Worm (Caenorhabditis elegans) whole organism, young adult: Measurements from ENCODE around the gene vha-14.

Experiments
- B0261.1 ChIP-seq: sonication (generic microtip); optimal IDR thresholded peaks from 2 replicates; lab custom pipeline; 2016; ENCODE audit warnings: mild to moderate bottlenecking, missing genetic modification characterization, moderate library complexity, missing compliant biosample characterization
- B0336.3 ChIP-seq: fragments of 200-800 bp; sonication (Bioruptor generic); IDR thresholded peaks from 2 replicates; pipeline ENCODE4 v1.3.6; 2022; ENCODE audit warnings: missing genetic modification characterization, missing compliant biosample characterization
- F39B2.1 ChIP-seq: fragments of 200-800 bp; sonication (Bioruptor generic); IDR thresholded peaks from 2 replicates; pipeline ENCODE4 v1.3.6; 2022; ENCODE audit warnings: missing genetic modification reagents, missing genetic modification characterization, missing compliant biosample characterization
- F57A8.1 ChIP-seq: fragments of 200-800 bp; sonication (Bioruptor generic); optimal IDR thresholded peaks from 2 replicates; lab custom pipeline; 2018; ENCODE audit warnings: mild to moderate bottlenecking, missing genetic modification characterization, moderate library complexity, missing compliant biosample characterization
- F57C9.4 ChIP-seq: sonication (generic microtip); optimal IDR thresholded peaks from 2 replicates; lab custom pipeline; 2017; ENCODE audit warnings: mild to moderate bottlenecking, missing genetic modification characterization, missing compliant biosample characterization
- K11D2.4 ChIP-seq: fragments of 200-800 bp; sonication (Bioruptor generic); IDR thresholded peaks from 2 replicates; pipeline ENCODE4 v1.3.6; 2022; ENCODE audit warnings: missing genetic modification reagents, missing genetic modification characterization, missing compliant biosample characterization
- T07F8.4 ChIP-seq: sonication (generic microtip); optimal IDR thresholded peaks from 2 replicates; lab custom pipeline; 2016; ENCODE audit warnings: mild to moderate bottlenecking, missing genetic modification characterization, moderate library complexity, missing compliant biosample characterization
- Y67H2A.10 ChIP-seq: fragments of 200-800 bp; sonication (Bioruptor generic); conservative IDR thresholded peaks from 2 replicates; pipeline ENCODE4 v1.3.6; 2022; ENCODE audit warnings: missing genetic modification reagents, missing genetic modification characterization, missing compliant biosample characterization
- Y79H2A.3 ChIP-seq: fragments of 200-800 bp; sonication (Bioruptor generic); conservative IDR thresholded peaks from 2 replicates; pipeline ENCODE4 v1.3.6; 2022; ENCODE audit warnings: missing genetic modification reagents, missing genetic modification characterization, missing compliant biosample characterization
- akir-1 ChIP-seq: fragments of 200-800 bp; sonication (Bioruptor generic); optimal IDR thresholded peaks from 2 replicates; lab custom pipeline; 2018; ENCODE audit warnings: mild to moderate bottlenecking, missing genetic modification characterization, moderate library complexity, missing compliant biosample characterization
- attf-3 ChIP-seq: fragments of 200-800 bp; sonication (Bioruptor generic); conservative IDR thresholded peaks from 2 replicates; pipeline ENCODE4 v1.3.6; 2022; ENCODE audit warnings: missing genetic modification reagents, missing genetic modification characterization, missing compliant biosample characterization
- attf-5 ChIP-seq: fragments of 200-800 bp; sonication (Bioruptor generic); optimal IDR thresholded peaks from 2 replicates; lab custom pipeline; 2018; ENCODE audit warnings: mild to moderate bottlenecking, missing genetic modification characterization, missing compliant biosample characterization
- bed-1 ChIP-seq: fragments of 200-800 bp; sonication (Bioruptor generic); IDR thresholded peaks from 2 replicates; pipeline ENCODE4 v1.3.6; 2022; ENCODE audit warnings: missing genetic modification reagents, missing genetic modification characterization, missing compliant biosample characterization
- cebp-2 ChIP-seq: fragments of 200-800 bp; sonication (Bioruptor generic); IDR thresholded peaks from 2 replicates; pipeline ENCODE4 v1.3.6; 2022; ENCODE audit warnings: missing genetic modification characterization, missing compliant biosample characterization
- ceh-40 ChIP-seq: fragments of 200-800 bp; sonication (Bioruptor generic); IDR thresholded peaks from 2 replicates; pipeline ENCODE4 v1.3.6; 2022; ENCODE audit warnings: missing genetic modification characterization, missing compliant biosample characterization
- ceh-58 ChIP-seq: fragments of 200-800 bp; sonication (Bioruptor generic); IDR thresholded peaks from 2 replicates; pipeline ENCODE4 v1.3.6; 2022; ENCODE audit warnings: missing genetic modification characterization, missing compliant biosample characterization
- ceh-79 ChIP-seq: sonication (generic microtip); optimal IDR thresholded peaks from 2 replicates; lab custom pipeline; 2017; ENCODE audit warnings: mild to moderate bottlenecking, missing genetic modification characterization, missing compliant biosample characterization
- chd-7 ChIP-seq: sonication (generic microtip); optimal IDR thresholded peaks from 2 replicates; lab custom pipeline; 2016; ENCODE audit warnings: mild to moderate bottlenecking, missing genetic modification characterization, moderate library complexity, missing compliant biosample characterization
- dox-1 ChIP-seq: fragments of 200-800 bp; sonication (Bioruptor generic); IDR thresholded peaks from 2 replicates; pipeline ENCODE4 v1.3.6; 2022; ENCODE audit warnings: missing genetic modification reagents, missing genetic modification characterization, missing compliant biosample characterization
- dpff-1 ChIP-seq: sonication (generic microtip); optimal IDR thresholded peaks from 2 replicates; lab custom pipeline; 2017; ENCODE audit warnings: mild to moderate bottlenecking, missing genetic modification characterization, missing compliant biosample characterization
- dpl-1 ChIP-seq: fragments of 150-350 bp; optimal IDR thresholded peaks from 2 replicates; lab custom pipeline; 2014; ENCODE audit warnings: missing biosample characterization, missing genetic modification reagents, missing genetic modification characterization
- ekl-4 ChIP-seq: fragments of 200-800 bp; sonication (Bioruptor generic); IDR thresholded peaks from 2 replicates; pipeline ENCODE4 v1.3.6; 2022; ENCODE audit warnings: missing genetic modification reagents, missing genetic modification characterization, missing compliant biosample characterization
- gei-17 ChIP-seq: fragments of 200-800 bp; sonication (Bioruptor generic); optimal IDR thresholded peaks from 2 replicates; lab custom pipeline; 2018; ENCODE audit warnings: mild to moderate bottlenecking, missing genetic modification characterization, missing compliant biosample characterization
- hlh-12 ChIP-seq: sonication (generic microtip); optimal IDR thresholded peaks from 2 replicates; lab custom pipeline; 2016; ENCODE audit warnings: missing genetic modification characterization, missing compliant biosample characterization
- hmg-1.2 ChIP-seq: fragments of 200-800 bp; sonication (Bioruptor generic); IDR thresholded peaks from 2 replicates; pipeline ENCODE4 v1.3.6; 2022; ENCODE audit warnings: missing genetic modification reagents, missing genetic modification characterization, missing compliant biosample characterization
- hrde-1 ChIP-seq: sonication (generic microtip); optimal IDR thresholded peaks from 2 replicates; lab custom pipeline; 2016; ENCODE audit warnings: missing genetic modification characterization, mild to moderate bottlenecking, missing compliant biosample characterization, moderate library complexity, missing genotype, missing genetic modification reagents, borderline replicate concordance
- lag-1 ChIP-seq: fragments of 200-800 bp; sonication (Bioruptor generic); IDR thresholded peaks from 2 replicates; pipeline ENCODE4 v1.3.6; 2022; ENCODE audit warnings: missing genetic modification reagents, missing genetic modification characterization, missing compliant biosample characterization
- let-607 ChIP-seq, 2 experiments: fragments of 200-800 bp in 1 of 2; sonication (Bioruptor generic) in 1 of 2; sonication (generic microtip) in 1 of 2; optimal IDR thresholded peaks; 2 replicates each; lab custom pipeline; 2016 to 2018; ENCODE audit warnings: mild to moderate bottlenecking in 2 of 2, missing compliant biosample characterization in 2 of 2, missing genetic modification characterization in 2 of 2, moderate library complexity in 2 of 2, missing genotype in 1 of 2
- lin-26 ChIP-seq: fragments of 200-800 bp; sonication (Bioruptor generic); IDR thresholded peaks from 2 replicates; pipeline ENCODE4 v1.3.6; 2022; ENCODE audit warnings: missing genetic modification reagents, missing genetic modification characterization, missing compliant biosample characterization
- lin-35 ChIP-seq, 3 experiments: fragments of 150-350 bp in 2 of 3; sonication (generic microtip) in 1 of 3; optimal IDR thresholded peaks; 2 replicates each; lab custom pipeline; 2014 to 2018; ENCODE audit warnings: missing biosample characterization in 3 of 3, missing genetic modification characterization in 3 of 3, missing genetic modification reagents in 3 of 3
- lin-40 ChIP-seq: sonication (generic microtip); optimal IDR thresholded peaks from 2 replicates; lab custom pipeline; 2016; ENCODE audit warnings: missing genetic modification characterization, mild to moderate bottlenecking, missing compliant biosample characterization, missing genotype, missing genetic modification reagents
- lsl-1 ChIP-seq: fragments of 200-800 bp; sonication (Bioruptor generic); optimal IDR thresholded peaks from 2 replicates; lab custom pipeline; 2018; ENCODE audit warnings: mild to moderate bottlenecking, missing genetic modification characterization, moderate library complexity, missing compliant biosample characterization
- madf-3 ChIP-seq: fragments of 200-800 bp; sonication (Bioruptor generic); IDR thresholded peaks from 2 replicates; pipeline ENCODE4 v1.3.6; 2022; ENCODE audit warnings: missing genetic modification reagents, missing genetic modification characterization, missing compliant biosample characterization
- mcd-1 ChIP-seq: fragments of 200-800 bp; sonication (Bioruptor generic); IDR thresholded peaks from 2 replicates; pipeline ENCODE4 v1.3.6; 2022; ENCODE audit warnings: missing genetic modification reagents, missing genetic modification characterization, missing compliant biosample characterization
- rcor-1 ChIP-seq: fragments of 200-800 bp; sonication (Bioruptor generic); IDR thresholded peaks from 2 replicates; pipeline ENCODE4 v1.3.6; 2022; ENCODE audit warnings: missing genetic modification reagents, missing genetic modification characterization, missing compliant biosample characterization
- sea-2 ChIP-seq: fragments of 200-800 bp; sonication (Bioruptor generic); IDR thresholded peaks from 2 replicates; pipeline ENCODE4 v1.3.6; 2022; ENCODE audit warnings: missing genetic modification characterization, missing compliant biosample characterization
- snpc-3.4 ChIP-seq: sonication (generic microtip); optimal IDR thresholded peaks from 2 replicates; lab custom pipeline; 2017; ENCODE audit warnings: missing genetic modification characterization, mild to moderate bottlenecking, missing compliant biosample characterization, antibody characterized with exemption, moderate library complexity, missing genotype, missing genetic modification reagents
- snpc-4 ChIP-seq, 5 experiments: fragments of 150-350 bp in 1 of 5; sonication (generic microtip) in 4 of 5; optimal IDR thresholded peaks; 2 replicates each; lab custom pipeline; 2014 to 2018; ENCODE audit warnings: missing genetic modification characterization in 5 of 5, missing biosample characterization in 3 of 5, antibody characterized with exemption in 2 of 5, mild to moderate bottlenecking in 2 of 5, missing compliant biosample characterization in 2 of 5, missing genotype in 2 of 5, moderate library complexity in 2 of 5, missing genetic modification reagents in 1 of 5
- tbp1 ChIP-seq: fragments of 200-800 bp; sonication (Bioruptor generic); optimal IDR thresholded peaks from 2 replicates; lab custom pipeline; 2018; ENCODE audit warnings: mild to moderate bottlenecking, missing genetic modification characterization, missing compliant biosample characterization
- tbx-9 ChIP-seq: sonication (generic microtip); optimal IDR thresholded peaks from 2 replicates; lab custom pipeline; 2016; ENCODE audit warnings: borderline replicate concordance, missing genetic modification characterization, inconsistent platforms, missing compliant biosample characterization
- tlf-1 ChIP-seq: fragments of 200-800 bp; sonication (Bioruptor generic); optimal IDR thresholded peaks from 2 replicates; lab custom pipeline; 2018; ENCODE audit warnings: mild to moderate bottlenecking, missing genetic modification characterization, missing compliant biosample characterization
- zim-3 ChIP-seq: sonication (generic microtip); optimal IDR thresholded peaks from 2 replicates; lab custom pipeline; 2017; ENCODE audit warnings: mild to moderate bottlenecking, missing genetic modification characterization, moderate library complexity, missing compliant biosample characterization
- ztf-26 ChIP-seq: sonication (generic microtip); optimal IDR thresholded peaks from 2 replicates; lab custom pipeline; 2017; ENCODE audit warnings: missing genetic modification characterization, missing compliant biosample characterization
- ztf-3 ChIP-seq: fragments of 200-800 bp; sonication (Bioruptor generic); optimal IDR thresholded peaks from 2 replicates; lab custom pipeline; 2018; ENCODE audit warnings: mild to moderate bottlenecking, missing genetic modification characterization, missing compliant biosample characterization
- ztf-6 ChIP-seq: fragments of 200-800 bp; sonication (Bioruptor generic); IDR thresholded peaks from 2 replicates; pipeline ENCODE4 v1.3.6; 2022; ENCODE audit warnings: missing genetic modification reagents, missing genetic modification characterization, missing compliant biosample characterization

Gene vha-14

ce11 chrIII:9544820-9545219 lies 36.9 kb downstream of the vha-14 start, which contains the start of gene ZK1098.12:
ZK1098.12 (plus strand) TSS chrIII:9545120.
- no peak for TF ChIP-seq hlh-12 (tag; lab: Kevin White, UChicago)

ce11 chrIII:9546016-9546659 lies 38.2 kb downstream of the vha-14 start, which contains the start of gene unc-16:
unc-16 (plus strand) TSS chrIII:9546258.
- TF ChIP-seq snpc-3.4 (tag; lab: Kevin White, UChicago) (no peak), ztf-26 (tag; lab: Kevin White, UChicago) (peak; percentile 47), ekl-4 (GFP tag; lab: Robert Waterston, UW) (peak; percentile 84), dpl-1 (peak; percentile 34), lsl-1 (GFP tag; lab: Kevin White, UChicago) (peak; percentile 76), cebp-2 (GFP tag; lab: Robert Waterston, UW) (no peak), hrde-1 (tag; lab: Kevin White, UChicago) (no peak), B0336.3 (GFP tag; lab: Robert Waterston, UW) (peak; percentile 59), F57A8.1 (GFP tag; lab: Kevin White, UChicago) (no peak), F57C9.4 (no peak), ztf-6 (GFP tag; lab: Robert Waterston, UW) (no peak), madf-3 (GFP tag; lab: Robert Waterston, UW) (no peak), ceh-40 (GFP tag; lab: Robert Waterston, UW) (no peak), lin-26 (GFP tag; lab: Robert Waterston, UW) (peak; percentile 26; the same call in 1 of the 2 replicates), hmg-1.2 (GFP tag; lab: Robert Waterston, UW) (peak; percentile 33; the same call in 1 of the 2 replicates), lin-35 (GFP tag; optimal IDR thresholded peaks at IDR 0.05; lab: Kevin White, UChicago) (peak in 1 of 3 experiments; percentile 82), F39B2.1 (GFP tag; lab: Robert Waterston, UW) (no peak), tbp1 (GFP tag; lab: Kevin White, UChicago) (peak; percentile 42), lag-1 (no peak), akir-1 (GFP tag; lab: Kevin White, UChicago) (no peak), B0261.1 (tag; lab: Kevin White, UChicago) (no peak), dpff-1 (tag; lab: Kevin White, UChicago) (no peak), dox-1 (GFP tag; lab: Robert Waterston, UW) (peak; percentile 80), attf-3 (peak; percentile 59), lin-40 (tag; lab: Kevin White, UChicago) (peak; percentile 85), sea-2 (no peak), ztf-3 (GFP tag; lab: Kevin White, UChicago) (no peak), mcd-1 (GFP tag; lab: Robert Waterston, UW) (peak; percentile 89), chd-7 (tag; lab: Kevin White, UChicago) (no peak), K11D2.4 (peak; percentile 87), bed-1 (no peak), snpc-4 (GFP tag; optimal IDR thresholded peaks at IDR 0.05; lab: Kevin White, UChicago) (no peak), snpc-4 (tag; optimal IDR thresholded peaks at IDR 0.05; lab: Kevin White, UChicago) (peak in 3 of 4 experiments; percentile 32 to 55 (median 52)), hlh-12 (tag; lab: Kevin White, UChicago) (no peak), attf-5 (GFP tag; lab: Kevin White, UChicago) (peak; percentile 89), Y79H2A.3 (GFP tag; lab: Robert Waterston, UW) (no peak), gei-17 (GFP tag; lab: Kevin White, UChicago) (no peak), ceh-79 (tag; lab: Kevin White, UChicago) (no peak), Y67H2A.10 (GFP tag; lab: Robert Waterston, UW) (peak; percentile 64; the same call in 1 of the 2 replicates), T07F8.4 (tag; lab: Kevin White, UChicago) (no peak), rcor-1 (GFP tag; lab: Robert Waterston, UW) (peak; percentile 35; the same call in 1 of the 2 replicates), zim-3 (tag; lab: Kevin White, UChicago) (no peak), tlf-1 (GFP tag; lab: Kevin White, UChicago) (peak; percentile 28), ceh-58 (GFP tag; lab: Robert Waterston, UW) (no peak), let-607 (tag; optimal IDR thresholded peaks at IDR 0.05; lab: Kevin White, UChicago) (peak; percentile 51 to 58), tbx-9 (tag; lab: Kevin White, UChicago) (no peak)
